Worm (Caenorhabditis elegans) whole organism, mixed stage, embryonic: ENCODE data around the gene zig-6.

Experiments used
- M03D4.4 ChIP-seq: sonication (generic microtip); optimal IDR thresholded peaks from 2 replicates; lab custom pipeline; 2017; ENCODE audit warnings: mild to moderate bottlenecking, missing genetic modification characterization, missing compliant biosample characterization
- bed-3 ChIP-seq: fragments of 200-800 bp; sonication (Bioruptor generic); optimal IDR thresholded peaks from 3 replicates; lab custom pipeline; 2018; ENCODE audit warnings: mild to moderate bottlenecking, missing genetic modification characterization, moderate library complexity, missing compliant biosample characterization
- ces-1 ChIP-seq: fragments of 150-350 bp; optimal IDR thresholded peaks from 2 replicates; lab custom pipeline; 2014; ENCODE audit warnings: missing biosample characterization, missing genetic modification reagents, missing genetic modification characterization
- cnd-1 ChIP-seq: fragments of 200-800 bp; sonication (Bioruptor generic); optimal IDR thresholded peaks from 2 replicates; lab custom pipeline; 2018; ENCODE audit warnings: mild to moderate bottlenecking, missing genetic modification characterization, missing compliant biosample characterization
- drap-1 ChIP-seq: fragments of 200-800 bp; sonication (Bioruptor generic); optimal IDR thresholded peaks from 3 replicates; lab custom pipeline; 2018; ENCODE audit warnings: mild to moderate bottlenecking, missing genetic modification characterization, missing compliant biosample characterization
- elt-3 ChIP-seq: fragments of 150-350 bp; optimal IDR thresholded peaks from 2 replicates; lab custom pipeline; 2014; ENCODE audit warnings: missing biosample characterization, missing genetic modification characterization
- flh-1 ChIP-seq: fragments of 200-800 bp; sonication (Bioruptor generic); optimal IDR thresholded peaks from 2 replicates; lab custom pipeline; 2018; ENCODE audit warnings: mild to moderate bottlenecking, missing genetic modification characterization, moderate library complexity, missing compliant biosample characterization
- ham-2 ChIP-seq: fragments of 200-800 bp; sonication (Bioruptor generic); optimal IDR thresholded peaks from 2 replicates; lab custom pipeline; 2018; ENCODE audit warnings: mild to moderate bottlenecking, missing genetic modification characterization, missing compliant biosample characterization
- hlh-1 ChIP-seq: fragments of 150-350 bp; optimal IDR thresholded peaks from 2 replicates; lab custom pipeline; 2014; ENCODE audit warnings: missing biosample characterization, missing genetic modification reagents, missing genetic modification characterization
- lin-32 ChIP-seq: fragments of 200-800 bp; sonication (Bioruptor generic); optimal IDR thresholded peaks from 2 replicates; lab custom pipeline; 2018; ENCODE audit warnings: mild to moderate bottlenecking, missing genetic modification characterization, missing compliant biosample characterization
- lsy-2 ChIP-seq: fragments of 150-350 bp; optimal IDR thresholded peaks from 2 replicates; lab custom pipeline; 2014; ENCODE audit warnings: missing biosample characterization, missing genetic modification characterization
- mab-5 ChIP-seq: fragments of 150-350 bp; optimal IDR thresholded peaks from 2 replicates; lab custom pipeline; 2014; ENCODE audit warnings: missing biosample characterization, missing genetic modification characterization
- mls-2 ChIP-seq: sonication (generic microtip); optimal IDR thresholded peaks from 2 replicates; lab custom pipeline; 2016; ENCODE audit warnings: mild to moderate bottlenecking, missing genetic modification characterization, moderate library complexity, missing compliant biosample characterization
- nhr-12 ChIP-seq: fragments of 150-350 bp; optimal IDR thresholded peaks from 2 replicates; lab custom pipeline; 2014; ENCODE audit warnings: missing biosample characterization, missing genetic modification characterization
- nhr-237 ChIP-seq: fragments of 150-350 bp; optimal IDR thresholded peaks from 2 replicates; lab custom pipeline; 2014; ENCODE audit warnings: missing biosample characterization, missing genetic modification characterization
- nhr-76 ChIP-seq: sonication (generic microtip); optimal IDR thresholded peaks from 2 replicates; lab custom pipeline; 2017; ENCODE audit warnings: missing biosample characterization, missing genetic modification characterization
- pha-4 ChIP-seq: fragments of 150-350 bp; optimal IDR thresholded peaks from 2 replicates; lab custom pipeline; 2018; ENCODE audit warnings: missing biosample characterization, missing genetic modification reagents, missing genetic modification characterization
- sem-2 ChIP-seq: fragments of 200-800 bp; sonication (Bioruptor generic); optimal IDR thresholded peaks from 2 replicates; lab custom pipeline; 2018; ENCODE audit warnings: mild to moderate bottlenecking, missing genetic modification characterization, missing compliant biosample characterization
- snpc-4 ChIP-seq: fragments of 150-350 bp; optimal IDR thresholded peaks from 2 replicates; lab custom pipeline; 2014; ENCODE audit warnings: missing biosample characterization, missing genetic modification characterization
- sptf-1 ChIP-seq: sonication (generic microtip); optimal IDR thresholded peaks from 2 replicates; lab custom pipeline; 2017; ENCODE audit warnings: mild to moderate bottlenecking, missing genetic modification characterization, moderate library complexity, missing compliant biosample characterization
- tbx-8 ChIP-seq: fragments of 200-800 bp; sonication (Bioruptor generic); optimal IDR thresholded peaks from 2 replicates; lab custom pipeline; 2018; ENCODE audit warnings: mild to moderate bottlenecking, missing genetic modification characterization, moderate library complexity, missing compliant biosample characterization
- unc-120 ChIP-seq: sonication (generic microtip); optimal IDR thresholded peaks from 2 replicates; lab custom pipeline; 2017; ENCODE audit warnings: missing genetic modification characterization, missing compliant biosample characterization; ENCODE audit not compliant: poor library complexity, severe bottlenecking
- unc-39 ChIP-seq: fragments of 150-350 bp; optimal IDR thresholded peaks from 2 replicates; lab custom pipeline; 2014; ENCODE audit warnings: missing biosample characterization, missing genetic modification characterization
- zip-8 ChIP-seq: fragments of 150-350 bp; optimal IDR thresholded peaks from 2 replicates; lab custom pipeline; 2014; ENCODE audit warnings: missing biosample characterization, missing genetic modification characterization
- ztf-11 ChIP-seq: fragments of 150-350 bp; optimal IDR thresholded peaks from 2 replicates; lab custom pipeline; 2014; ENCODE audit warnings: missing biosample characterization, missing genetic modification characterization

Gene zig-6

ce11 chrX:5142403-5142802, 46.5 kb downstream of the zig-6 start:
- TF ChIP-seq pha-4 (tag; lab: Kevin White, UChicago): peak; percentile 82
- TF ChIP-seq sptf-1 (tag; lab: Kevin White, UChicago): no peak

DNA sequence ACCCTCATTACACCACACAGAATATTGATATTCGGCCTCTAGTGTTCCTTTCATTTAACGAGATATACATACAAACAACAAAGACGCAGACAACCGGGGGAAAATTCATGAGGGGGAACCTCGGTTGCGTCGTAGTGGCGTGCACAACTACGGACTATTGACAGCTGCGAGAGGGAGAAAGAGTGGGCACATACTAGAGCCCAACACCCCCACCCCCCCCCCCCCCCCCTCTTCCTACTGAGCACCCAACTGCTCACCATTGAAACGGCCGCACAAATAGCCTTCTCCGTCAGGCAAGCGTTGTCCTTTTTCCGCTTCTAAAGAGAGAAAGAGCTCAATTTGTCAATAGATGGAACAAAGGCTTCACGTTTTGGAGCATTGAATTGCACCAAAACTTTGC, 48.7 kb downstream of the zig-6 start:
- TF ChIP-seq hlh-1 (tag; lab: Kevin White, UChicago) (peak; percentile 34), flh-1 (GFP tag; lab: Kevin White, UChicago) (no peak), mls-2 (peak; percentile 82), sptf-1 (tag; lab: Kevin White, UChicago) (peak; percentile 69), nhr-237 (tag; lab: Kevin White, UChicago) (no peak), cnd-1 (peak; percentile 75), unc-120 (tag; lab: Kevin White, UChicago) (peak; percentile 61), ces-1 (GFP tag; lab: Kevin White, UChicago) (peak; percentile 73), ham-2 (peak; percentile 42), bed-3 (peak; percentile 11), ztf-11 (tag; lab: Kevin White, UChicago) (no peak), lin-32 (GFP tag; lab: Kevin White, UChicago) (peak; percentile 43), M03D4.4 (tag; lab: Kevin White, UChicago) (peak; percentile 72), nhr-12 (no peak), pha-4 (tag; lab: Kevin White, UChicago) (peak; percentile 32), sem-2 (no peak), drap-1 (GFP tag; lab: Kevin White, UChicago) (peak; percentile 73)
- TF ChIP-seq, all 35 proteins: peak for 12

ce11 chrX:5137716-5138470, 51.0 kb downstream of the zig-6 start:
- TF ChIP-seq hlh-1 (tag; lab: Kevin White, UChicago): no peak
- no peak for TF ChIP-seq mab-5 (tag; lab: Kevin White, UChicago)
- no peak for TF ChIP-seq unc-120 (tag; lab: Kevin White, UChicago)
- no peak for TF ChIP-seq ham-2
- no peak for TF ChIP-seq nhr-76 (tag; lab: Kevin White, UChicago)
- no peak for TF ChIP-seq nhr-12
- TF ChIP-seq elt-3: no peak
- no peak for TF ChIP-seq lsy-2 (tag; lab: Kevin White, UChicago)
- TF ChIP-seq snpc-4 (tag; lab: Kevin White, UChicago): no peak
- TF ChIP-seq tbx-8: no peak
- no peak for TF ChIP-seq unc-39 (tag; lab: Kevin White, UChicago)
- no peak for TF ChIP-seq zip-8 (tag; lab: Kevin White, UChicago)
- TF ChIP-seq sem-2: no peak
- no peak for TF ChIP-seq ces-1 (GFP tag; lab: Kevin White, UChicago)
- TF ChIP-seq bed-3: no peak
- TF ChIP-seq, all 35 proteins: peak for 0
